In the genomic region with DNA sequence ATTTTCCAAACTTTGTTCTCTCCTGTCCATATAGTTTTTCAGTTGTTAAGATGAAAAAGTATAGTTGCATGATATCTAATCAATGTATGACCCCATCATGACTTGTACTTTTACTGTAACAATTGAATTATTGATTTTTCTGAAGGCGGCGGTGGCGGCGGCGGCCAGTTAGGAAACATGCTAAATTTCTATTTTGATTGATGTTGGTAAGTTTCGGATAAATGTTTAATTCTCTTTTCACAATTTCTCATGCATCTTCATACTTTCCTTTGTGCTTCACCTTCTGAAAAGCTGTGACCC, we compare ENCODE assay signal across 2 worm cellular contexts.
TF ChIP-seq lines count a peak whose summit lies in the region.

A gene (plus strand): TSS at position 201 of the 300 bp plus-strand sequence.

TF ChIP-seq in whole organism, L3 larva, 47 proteins besides CTCF, POLR2A, EP300 and RAD21:
- TF ChIP-seq ama-1 (optimal IDR thresholded peaks at IDR 0.05; lab: Kevin White, UChicago) (peak; percentile 12), nhr-76 (tag; optimal IDR thresholded peaks at IDR 0.05; lab: Kevin White, UChicago) (no peak), nhr-77 (tag; optimal IDR thresholded peaks at IDR 0.05; lab: Kevin White, UChicago) (no peak)

TF ChIP-seq in whole organism, midembryonic, 9 proteins besides CTCF, POLR2A, EP300 and RAD21:
- TF ChIP-seq T22C8.4 (GFP tag; IDR thresholded peaks at IDR 0.05; lab: Robert Waterston, UW) = peak; percentile 62; the same call in 1 of the 2 replicates
- TF ChIP-seq ztf-23 (GFP tag; IDR thresholded peaks at IDR 0.05; lab: Robert Waterston, UW) = no peak
- TF ChIP-seq cog-1 (tag; optimal IDR thresholded peaks at IDR 0.05; lab: Kevin White, UChicago) = no peak
- no peak for TF ChIP-seq klf-2 (GFP tag; conservative IDR thresholded peaks at IDR 0.05; lab: Robert Waterston, UW)
